Fruit fly (Drosophila melanogaster) whole organism: Measurements from ENCODE around the gene CG34015.

ENCODE experiments used
- CG8478 ChIP-seq: fragments of >200 bp; optimal IDR thresholded peaks from 2 replicates; lab custom pipeline; 2018; ENCODE audit warnings: inconsistent platforms
- Dll ChIP-seq: fragments of >200 bp; optimal IDR thresholded peaks from 2 replicates; lab custom pipeline; 2017
- pan ChIP-seq: fragments of >200 bp; optimal IDR thresholded peaks from 2 replicates; lab custom pipeline; 2017
- psq ChIP-seq: fragments of >200 bp; optimal IDR thresholded peaks from 2 replicates; lab custom pipeline; 2017
- usp ChIP-seq: fragments of >200 bp; optimal IDR thresholded peaks from 2 replicates; lab custom pipeline; 2017; ENCODE audit warnings: missing biosample characterization, missing genetic modification characterization, mixed read lengths

- no peak for TF ChIP-seq usp
- no peak for TF ChIP-seq pan (lab: Kevin White, UChicago)
- TF ChIP-seq psq, result no peak
- TF ChIP-seq CG8478, result no peak
- no peak for TF ChIP-seq Dll (lab: Kevin White, UChicago)
Observed at dm6 chrX:16421899-16422412, 26.1 kb downstream of the CG34015 start, which contains the start of gene AnxB11.
